Worm (Caenorhabditis elegans) whole organism, L3 larva: ENCODE results near the gene frm-8.

ENCODE experiments used
- ama-1 ChIP-seq: fragments of 150-350 bp; optimal IDR thresholded peaks from 2 replicates; lab custom pipeline; 2018
- ceh-28 ChIP-seq: fragments of 150-350 bp; optimal IDR thresholded peaks from 2 replicates; lab custom pipeline; 2014; ENCODE audit warnings: missing biosample characterization, missing genetic modification reagents, missing genetic modification characterization
- daf-12 ChIP-seq: fragments of 150-350 bp; optimal IDR thresholded peaks from 2 replicates; lab custom pipeline; 2014; ENCODE audit warnings: missing biosample characterization, missing genetic modification reagents, missing genetic modification characterization
- egl-27 ChIP-seq: sonication (generic microtip); optimal IDR thresholded peaks from 4 replicates; lab custom pipeline; 2017; ENCODE audit warnings: missing biosample characterization, missing genetic modification reagents, missing genetic modification characterization
- lin-39 ChIP-seq: fragments of 150-350 bp; optimal IDR thresholded peaks from 2 replicates; lab custom pipeline; 2018; ENCODE audit warnings: missing biosample characterization, missing genetic modification reagents, missing genetic modification characterization
- lsy-12 ChIP-seq: sonication (generic microtip); optimal IDR thresholded peaks from 2 replicates; lab custom pipeline; 2016; ENCODE audit warnings: mild to moderate bottlenecking, missing genetic modification characterization, missing compliant biosample characterization
- nhr-23 ChIP-seq: fragments of 150-350 bp; optimal IDR thresholded peaks from 2 replicates; lab custom pipeline; 2014; ENCODE audit warnings: missing biosample characterization, missing genetic modification reagents, missing genetic modification characterization
- nhr-67 ChIP-seq: fragments of 150-350 bp; optimal IDR thresholded peaks from 2 replicates; lab custom pipeline; 2014; ENCODE audit warnings: missing biosample characterization, missing genetic modification characterization
- pha-4 ChIP-seq: fragments of 150-350 bp; optimal IDR thresholded peaks from 2 replicates; lab custom pipeline; 2014; ENCODE audit warnings: missing biosample characterization, missing genetic modification reagents, missing genetic modification characterization
- snpc-4 ChIP-seq: fragments of 150-350 bp; optimal IDR thresholded peaks from 2 replicates; lab custom pipeline; 2014; ENCODE audit warnings: missing biosample characterization, missing genetic modification characterization
- ztf-11 ChIP-seq: fragments of 150-350 bp; optimal IDR thresholded peaks from 2 replicates; lab custom pipeline; 2014; ENCODE audit warnings: missing biosample characterization, missing genetic modification characterization

frm-8 gene

DNA sequence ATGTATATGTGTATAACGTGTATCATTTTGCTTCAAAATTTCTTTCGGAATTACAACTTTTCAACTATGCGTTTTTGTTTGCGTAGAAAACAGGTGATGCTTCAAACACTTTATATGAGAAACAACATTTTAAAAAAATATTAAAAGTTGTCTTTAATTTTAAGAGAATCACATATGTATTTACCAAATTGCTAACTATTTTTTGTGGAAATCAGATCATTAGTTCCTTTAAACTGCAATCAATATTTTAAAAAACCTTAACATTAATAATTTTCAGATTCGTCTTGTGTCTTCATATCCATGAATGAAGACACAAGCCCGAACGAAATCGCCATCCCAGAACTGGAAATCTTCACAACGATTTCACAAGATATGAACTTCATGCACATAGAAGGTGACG is 66.1 kb downstream of the frm-8 start, which contains the start of gene C44B11.6:
TSS of gene C44B11.6 (plus strand) at position 301 of the 400 bp plus-strand sequence.
- TF ChIP-seq lin-39 (no peak), daf-12 (tag; lab: Kevin White, UChicago) (no peak), snpc-4 (no peak), nhr-67 (no peak), ceh-28 (tag; lab: Kevin White, UChicago) (no peak), ama-1 (lab: Kevin White, UChicago) (no peak), pha-4 (tag; lab: Kevin White, UChicago) (no peak), egl-27 (tag; lab: Kevin White, UChicago) (no peak), ztf-11 (tag; lab: Kevin White, UChicago) (no peak), lsy-12 (tag; lab: Kevin White, UChicago) (no peak), nhr-23 (tag; lab: Kevin White, UChicago) (no peak)
- TF ChIP-seq, all 47 proteins: peak for 0
